Worm (Caenorhabditis elegans): ENCODE measurements around the gene F46F2.3.

DNA sequence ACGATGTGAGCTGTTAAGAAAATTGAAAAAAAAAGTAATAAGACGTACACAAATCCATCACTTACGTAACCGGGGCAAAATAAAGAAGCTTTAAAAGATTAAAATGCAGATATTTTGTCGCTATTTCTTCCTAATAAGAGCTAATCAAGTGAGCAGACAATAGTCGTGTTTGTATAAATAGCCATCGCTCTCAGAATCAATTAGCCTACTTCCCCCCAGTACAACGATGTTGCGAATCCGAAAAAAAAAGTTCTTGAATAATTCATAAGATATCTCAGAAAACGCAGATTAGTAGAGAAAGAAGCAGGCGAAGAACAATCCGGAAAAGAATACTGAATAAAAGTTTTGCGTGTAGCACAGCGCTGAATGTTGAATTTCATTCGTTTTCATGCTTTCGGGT, 44.8 kb downstream of the F46F2.3 start:
- TF ChIP-seq nhr-237 (tag; optimal IDR thresholded peaks at IDR 0.05): no peak
- TF ChIP-seq ces-1 (GFP tag; optimal IDR thresholded peaks at IDR 0.05): no peak
- TF ChIP-seq mep-1 (tag; optimal IDR thresholded peaks at IDR 0.05): no peak
- no peak for TF ChIP-seq snpc-4 (tag; optimal IDR thresholded peaks at IDR 0.05)
- no peak for TF ChIP-seq pha-4 (tag; optimal IDR thresholded peaks at IDR 0.05)
- no peak for TF ChIP-seq nhr-28 (tag; optimal IDR thresholded peaks at IDR 0.05)
- TF ChIP-seq lsy-2 (tag; optimal IDR thresholded peaks at IDR 0.05): no peak
- TF ChIP-seq nhr-76 (tag; optimal IDR thresholded peaks at IDR 0.05): no peak
- TF ChIP-seq lin-13 (tag; optimal IDR thresholded peaks at IDR 0.05): no peak
- no peak for TF ChIP-seq elt-3 (tag; optimal IDR thresholded peaks at IDR 0.05)
- TF ChIP-seq unc-39 (tag; optimal IDR thresholded peaks at IDR 0.05): no peak
- TF ChIP-seq elt-1 (tag; optimal IDR thresholded peaks at IDR 0.05; ENCODE audit: borderline replicate concordance, insufficient read depth): no peak
- TF ChIP-seq unc-62 (GFP tag; optimal IDR thresholded peaks at IDR 0.05): no peak
- no peak for TF ChIP-seq blmp-1 (tag; optimal IDR thresholded peaks at IDR 0.05)
